Worm (Caenorhabditis elegans) whole organism, L4/young adult: Measurements from ENCODE around the gene T13H10.2.

Source experiments
- W03F9.2 ChIP-seq: fragments of 150-350 bp; optimal IDR thresholded peaks from 2 replicates; lab custom pipeline; 2014; ENCODE audit warnings: missing biosample characterization, missing genetic modification characterization
- dao-5 ChIP-seq: sonication (generic microtip); optimal IDR thresholded peaks from 2 replicates; lab custom pipeline; 2016; ENCODE audit warnings: missing genotype, missing genetic modification characterization, moderate library complexity, missing compliant biosample characterization
- him-1 ChIP-seq: sonication (generic microtip); optimal IDR thresholded peaks from 2 replicates; lab custom pipeline; 2016; ENCODE audit warnings: missing genotype, missing genetic modification reagents, missing genetic modification characterization, missing compliant biosample characterization

- TF ChIP-seq him-1: no peak
- no peak for TF ChIP-seq W03F9.2
- TF ChIP-seq dao-5: no peak
Measured at ce11 chrIV:10001748-10002147, 37.7 kb downstream of the T13H10.2 start, which contains the start of gene C47E12.3.
